Fruit fly (Drosophila melanogaster) whole organism, embryonic: ENCODE measurements around the gene Sik2.

Source experiments
- Bdp1 ChIP-seq: fragments of 200-800 bp; sonication (Bioruptor generic); optimal IDR thresholded peaks from 3 replicates; lab custom pipeline; 2016; ENCODE audit warnings: missing biosample characterization, missing genetic modification characterization
- CG10209 ChIP-seq: fragments of 200-800 bp; sonication (Bioruptor generic); optimal IDR thresholded peaks from 3 replicates; lab custom pipeline; 2017; ENCODE audit warnings: missing biosample characterization, mild to moderate bottlenecking, missing genetic modification characterization, missing genetic modification reagents
- CG11695 ChIP-seq: fragments of 200-800 bp; sonication (Bioruptor generic); IDR thresholded peaks from 3 replicates; pipeline ENCODE4 v1.3.6; 2022; ENCODE audit warnings: missing biosample characterization, missing genetic modification characterization
- CG12104 ChIP-seq: fragments of 200-800 bp; sonication (Bioruptor generic); optimal IDR thresholded peaks from 3 replicates; lab custom pipeline; 2016; ENCODE audit warnings: missing biosample characterization, missing genetic modification characterization
- CG14667 ChIP-seq: fragments of 200-800 bp; sonication (Bioruptor generic); IDR thresholded peaks from 2 replicates; pipeline ENCODE4 v1.3.6; 2022; ENCODE audit warnings: missing biosample characterization, missing genetic modification characterization
- CG14710 ChIP-seq: fragments of 200-800 bp; sonication (Bioruptor generic); optimal IDR thresholded peaks from 3 replicates; lab custom pipeline; 2019; ENCODE audit warnings: missing biosample characterization, mild to moderate bottlenecking, missing genetic modification characterization, moderate library complexity
- CG1832 ChIP-seq: fragments of 200-800 bp; sonication (Bioruptor generic); optimal IDR thresholded peaks from 2 replicates; lab custom pipeline; 2017; ENCODE audit warnings: missing biosample characterization, mild to moderate bottlenecking, missing genetic modification characterization, inconsistent platforms
- CG18599 ChIP-seq: fragments of 200-800 bp; sonication (Bioruptor generic); optimal IDR thresholded peaks from 3 replicates; lab custom pipeline; 2017; ENCODE audit warnings: missing biosample characterization, missing genetic modification characterization, mild to moderate bottlenecking, moderate library complexity, missing genetic modification reagents
- CG2120 ChIP-seq: fragments of 200-800 bp; sonication (Bioruptor generic); optimal IDR thresholded peaks from 3 replicates; lab custom pipeline; 2016; ENCODE audit warnings: missing biosample characterization, missing genetic modification characterization
- CG2202 ChIP-seq: fragments of 200-800 bp; sonication (Bioruptor generic); optimal IDR thresholded peaks from 2 replicates; lab custom pipeline; 2018; ENCODE audit warnings: missing biosample characterization, mild to moderate bottlenecking, missing genetic modification characterization
- CG30403 ChIP-seq: fragments of 200-800 bp; sonication (Bioruptor generic); optimal IDR thresholded peaks from 3 replicates; lab custom pipeline; 2016; ENCODE audit warnings: missing biosample characterization, missing genetic modification characterization
- CG31365 ChIP-seq: fragments of 200-800 bp; sonication (Bioruptor generic); optimal IDR thresholded peaks from 2 replicates; lab custom pipeline; 2018; ENCODE audit warnings: missing biosample characterization, mild to moderate bottlenecking, missing genetic modification characterization
- CG3995 ChIP-seq: fragments of 200-800 bp; sonication (Bioruptor generic); optimal IDR thresholded peaks from 3 replicates; lab custom pipeline; 2016; ENCODE audit warnings: missing biosample characterization, missing genetic modification characterization
- CG4424 ChIP-seq: fragments of 200-800 bp; sonication (Bioruptor generic); optimal IDR thresholded peaks from 3 replicates; lab custom pipeline; 2016; ENCODE audit warnings: missing biosample characterization, missing genetic modification characterization
- CG4820 ChIP-seq: fragments of 200-800 bp; sonication (Bioruptor generic); optimal IDR thresholded peaks from 3 replicates; lab custom pipeline; 2016; ENCODE audit warnings: missing biosample characterization, missing genetic modification characterization
- CG6689 ChIP-seq: fragments of 200-800 bp; sonication (Bioruptor generic); IDR thresholded peaks from 2 replicates; pipeline ENCODE4 v1.3.6; 2022; ENCODE audit warnings: missing biosample characterization, missing genetic modification characterization
- CG7839 ChIP-seq: fragments of 200-800 bp; sonication (Bioruptor generic); optimal IDR thresholded peaks from 3 replicates; lab custom pipeline; 2018; ENCODE audit warnings: missing biosample characterization, mild to moderate bottlenecking, missing genetic modification characterization, moderate library complexity
- CG8281 ChIP-seq: fragments of 200-800 bp; sonication (Bioruptor generic); optimal IDR thresholded peaks from 2 replicates; lab custom pipeline; 2018; ENCODE audit warnings: missing biosample characterization, mild to moderate bottlenecking, missing genetic modification characterization, moderate library complexity
- CG8944 ChIP-seq: fragments of 200-800 bp; sonication (Bioruptor generic); optimal IDR thresholded peaks from 3 replicates; lab custom pipeline; 2016; ENCODE audit warnings: missing biosample characterization, missing genetic modification characterization
- CG9817 ChIP-seq: fragments of 200-800 bp; sonication (Bioruptor generic); optimal IDR thresholded peaks from 2 replicates; lab custom pipeline; 2018; ENCODE audit warnings: missing biosample characterization, mild to moderate bottlenecking, missing genetic modification characterization, moderate library complexity
- Camta ChIP-seq: fragments of 200-800 bp; sonication (Bioruptor generic); optimal IDR thresholded peaks from 2 replicates; lab custom pipeline; 2016; ENCODE audit warnings: missing biosample characterization, missing genetic modification characterization
- Dek ChIP-seq: fragments of 200-800 bp; sonication (Bioruptor generic); optimal IDR thresholded peaks from 3 replicates; lab custom pipeline; 2019; ENCODE audit warnings: missing biosample characterization, mild to moderate bottlenecking, missing genetic modification characterization, moderate library complexity
- Fer3 ChIP-seq: fragments of 200-800 bp; sonication (Bioruptor generic); optimal IDR thresholded peaks from 2 replicates; lab custom pipeline; 2018; ENCODE audit warnings: missing biosample characterization, mild to moderate bottlenecking, missing genetic modification characterization, moderate library complexity
- Kr ChIP-seq: fragments of 200-800 bp; sonication (Bioruptor generic); optimal IDR thresholded peaks from 2 replicates; lab custom pipeline; 2017; ENCODE audit warnings: missing biosample characterization, mild to moderate bottlenecking, missing genetic modification characterization
- MBD-R2 ChIP-seq: fragments of 200-800 bp; sonication (Bioruptor generic); IDR thresholded peaks from 2 replicates; pipeline ENCODE4 v1.3.6; 2022; ENCODE audit warnings: missing biosample characterization, missing genetic modification characterization
- MTF-1 ChIP-seq: fragments of 200-800 bp; sonication (Bioruptor generic); optimal IDR thresholded peaks from 2 replicates; lab custom pipeline; 2018; ENCODE audit warnings: missing biosample characterization, mild to moderate bottlenecking, missing genetic modification characterization, borderline replicate concordance
- NK7.1 ChIP-seq: fragments of 200-800 bp; sonication (Bioruptor generic); optimal IDR thresholded peaks from 3 replicates; lab custom pipeline; 2016; ENCODE audit warnings: missing biosample characterization, missing genetic modification characterization
- Oli ChIP-seq: fragments of 200-800 bp; sonication (Bioruptor generic); optimal IDR thresholded peaks from 2 replicates; lab custom pipeline; 2018; ENCODE audit warnings: missing biosample characterization, mild to moderate bottlenecking, missing genetic modification characterization, moderate library complexity
- Ravus ChIP-seq: fragments of 200-800 bp; sonication (Bioruptor generic); IDR thresholded peaks from 2 replicates; pipeline ENCODE4 v1.3.6; 2022; ENCODE audit warnings: missing biosample characterization, missing genetic modification characterization
- Tbp ChIP-seq: fragments of >200 bp; optimal IDR thresholded peaks from 2 replicates; lab custom pipeline; 2018; ENCODE audit warnings: missing biosample characterization, missing genetic modification characterization
- YL-1 ChIP-seq: fragments of 200-800 bp; sonication (Bioruptor generic); optimal IDR thresholded peaks from 3 replicates; lab custom pipeline; 2017; ENCODE audit warnings: missing biosample characterization, mild to moderate bottlenecking, missing genetic modification characterization
- bab2 ChIP-seq: fragments of 200-800 bp; sonication (Bioruptor generic); optimal IDR thresholded peaks from 2 replicates; lab custom pipeline; 2016; ENCODE audit warnings: missing biosample characterization, missing genetic modification characterization
- chif ChIP-seq, 2 experiments: fragments of 200-800 bp; sonication (Bioruptor generic); optimal IDR thresholded peaks; 3 replicates each; lab custom pipeline; 2016; ENCODE audit warnings: missing biosample characterization in 2 of 2, missing genetic modification characterization in 2 of 2
- crp ChIP-seq, 2 experiments: fragments of 200-800 bp; sonication (Bioruptor generic); optimal IDR thresholded peaks; 2 replicates in 1 of 2; 3 replicates in 1 of 2; lab custom pipeline; 2017; ENCODE audit warnings: missing biosample characterization in 2 of 2, missing genetic modification characterization in 2 of 2, mild to moderate bottlenecking in 1 of 2, moderate library complexity in 1 of 2
- dysf ChIP-seq: fragments of 200-800 bp; sonication (Bioruptor generic); IDR thresholded peaks from 3 replicates; pipeline ENCODE4 v1.3.6; 2022; ENCODE audit warnings: missing biosample characterization, missing genetic modification characterization
- fru ChIP-seq: fragments of >200 bp; optimal IDR thresholded peaks from 2 replicates; lab custom pipeline; 2017
- fu2 ChIP-seq: fragments of 200-800 bp; sonication (Bioruptor generic); optimal IDR thresholded peaks from 2 replicates; lab custom pipeline; 2016; ENCODE audit warnings: missing biosample characterization, missing genetic modification characterization
- gsb-n ChIP-seq: fragments of 200-800 bp; sonication (Bioruptor generic); optimal IDR thresholded peaks from 3 replicates; lab custom pipeline; 2018; ENCODE audit warnings: missing biosample characterization, mild to moderate bottlenecking, missing genetic modification characterization
- hb ChIP-seq: fragments of 200-800 bp; sonication (Bioruptor generic); IDR thresholded peaks from 3 replicates; pipeline ENCODE4 v1.3.6; 2022; ENCODE audit warnings: missing biosample characterization, missing genetic modification characterization; ENCODE audit not compliant: partially characterized antibody
- insv ChIP-seq, 2 experiments: fragments of 200-800 bp; sonication (Bioruptor generic); optimal IDR thresholded peaks; 3 replicates each; lab custom pipeline; 2016 to 2018; ENCODE audit warnings: missing biosample characterization in 2 of 2, missing genetic modification characterization in 2 of 2
- jing ChIP-seq: fragments of 200-800 bp; sonication (Bioruptor generic); optimal IDR thresholded peaks from 2 replicates; lab custom pipeline; 2018; ENCODE audit warnings: missing biosample characterization, mild to moderate bottlenecking, missing genetic modification characterization
- lilli ChIP-seq: fragments of 200-800 bp; sonication (Bioruptor generic); optimal IDR thresholded peaks from 3 replicates; lab custom pipeline; 2016; ENCODE audit warnings: missing biosample characterization, missing genetic modification characterization
- pb ChIP-seq: fragments of 200-800 bp; sonication (Bioruptor generic); optimal IDR thresholded peaks from 3 replicates; lab custom pipeline; 2016; ENCODE audit warnings: missing biosample characterization, missing genetic modification characterization
- pfk ChIP-seq: fragments of 200-800 bp; sonication (Bioruptor generic); optimal IDR thresholded peaks from 2 replicates; lab custom pipeline; 2018; ENCODE audit warnings: missing biosample characterization, mild to moderate bottlenecking, missing genetic modification characterization, moderate library complexity
- ranshi ChIP-seq: fragments of 200-800 bp; sonication (Bioruptor generic); IDR thresholded peaks from 2 replicates; pipeline ENCODE4 v1.3.6; 2022; ENCODE audit warnings: missing biosample characterization, missing genetic modification characterization
- slou ChIP-seq: fragments of 200-800 bp; sonication (Bioruptor generic); optimal IDR thresholded peaks from 3 replicates; lab custom pipeline; 2016; ENCODE audit warnings: missing biosample characterization, missing genetic modification characterization
- tap ChIP-seq: fragments of 200-800 bp; optimal IDR thresholded peaks from 3 replicates; lab custom pipeline; 2019; ENCODE audit warnings: missing biosample characterization, mild to moderate bottlenecking, missing genetic modification characterization, moderate library complexity
- tgo ChIP-seq: fragments of 200-800 bp; sonication (Bioruptor generic); IDR thresholded peaks from 3 replicates; pipeline ENCODE4 v1.3.6; 2022; ENCODE audit warnings: missing biosample characterization, missing genetic modification characterization
- trem ChIP-seq: fragments of 200-800 bp; optimal IDR thresholded peaks from 3 replicates; lab custom pipeline; 2019; ENCODE audit warnings: missing biosample characterization, mild to moderate bottlenecking, missing genetic modification characterization, moderate library complexity
- tx ChIP-seq: fragments of 200-800 bp; sonication (Bioruptor generic); optimal IDR thresholded peaks from 2 replicates; lab custom pipeline; 2016; ENCODE audit warnings: missing biosample characterization, missing genetic modification characterization
- zfh2 ChIP-seq: fragments of 200-800 bp; sonication (Bioruptor generic); optimal IDR thresholded peaks from 2 replicates; lab custom pipeline; 2016; ENCODE audit warnings: missing biosample characterization, missing genetic modification characterization

The Sik2 gene

DNA sequence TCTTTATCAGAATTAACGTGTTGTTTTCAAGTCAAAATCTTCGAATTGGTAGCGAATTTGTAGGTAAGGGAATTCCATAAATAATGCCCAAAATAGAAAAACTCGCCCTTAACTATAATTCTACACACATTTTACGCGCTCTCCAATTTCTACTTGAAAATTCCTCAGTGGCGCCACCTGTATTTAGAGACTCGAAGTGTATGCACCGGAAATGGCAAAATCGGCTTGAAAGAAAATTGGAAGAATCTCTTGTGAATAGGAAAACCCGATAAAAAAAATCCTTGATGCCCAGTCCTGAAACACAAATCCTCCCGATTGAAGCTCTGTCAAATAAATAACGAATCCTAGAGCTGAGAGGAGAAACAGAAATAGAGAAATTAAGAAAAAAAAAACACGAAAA is 55.9 kb downstream of the Sik2 start (continued):
- TF ChIP-seq MBD-R2 (GFP tag; lab: Robert Waterston, UW) = peak; percentile 20; the same call in 1 of the 2 replicates
- TF ChIP-seq CG4820 = peak; percentile 31
- peak; percentile 20 for TF ChIP-seq CG3995 (GFP tag; lab: Kevin White, UChicago)
- TF ChIP-seq MTF-1 (GFP tag; lab: Kevin White, UChicago) = peak; percentile 92
- TF ChIP-seq CG2202 (tag; lab: Kevin White, UChicago) = peak; percentile 50
- TF ChIP-seq Bdp1 (GFP tag; lab: Kevin White, UChicago) = peak; percentile 34
- TF ChIP-seq NK7.1 (GFP tag; lab: Kevin White, UChicago) = peak; percentile 44
- TF ChIP-seq CG14710 (tag; lab: Kevin White, UChicago) = peak; percentile 80
- TF ChIP-seq hb (GFP tag; lab: Robert Waterston, UW) = no peak
- TF ChIP-seq dysf (GFP tag; lab: Robert Waterston, UW) = peak; percentile 46; the same call in 1 of the 3 replicates
- TF ChIP-seq fru (lab: Kevin White, UChicago) = no peak
- peak; percentile 35 for TF ChIP-seq tap
- TF ChIP-seq CG2120 (GFP tag; lab: Kevin White, UChicago) = no peak
- TF ChIP-seq CG8944 (GFP tag; lab: Kevin White, UChicago) = peak; percentile 12
- 0 out of 2 replicates have a peak, but pooled peaks have one; percentile 20 for TF ChIP-seq CG14667
- TF ChIP-seq Kr (GFP tag; lab: Kevin White, UChicago) = no peak
- no peak for TF ChIP-seq Tbp (GFP tag; lab: Kevin White, UChicago)
- no peak for TF ChIP-seq CG1832
- no peak for TF ChIP-seq zfh2
- TF ChIP-seq Ravus (GFP tag; lab: Robert Waterston, UW) = no peak
- TF ChIP-seq CG9817 = peak; percentile 61
- TF ChIP-seq CG7839 = peak; percentile 67
- peak; percentile 28 for TF ChIP-seq CG8281 (tag; lab: Kevin White, UChicago)
- peak; percentile 30 for TF ChIP-seq CG12104 (GFP tag; lab: Kevin White, UChicago)
- peak; percentile 53 for TF ChIP-seq trem (tag; lab: Kevin White, UChicago)
- peak; percentile 53 for TF ChIP-seq pfk (GFP tag; lab: Kevin White, UChicago)
- peak; percentile 32 for TF ChIP-seq CG18599 (GFP tag; lab: Kevin White, UChicago)
- TF ChIP-seq slou (GFP tag; lab: Kevin White, UChicago) = peak; percentile 23
- no peak for TF ChIP-seq tx (GFP tag; lab: Kevin White, UChicago)
- peak; percentile 24 for TF ChIP-seq lilli (GFP tag; lab: Kevin White, UChicago)
- peak; percentile 67 for TF ChIP-seq Fer3 (tag; lab: Kevin White, UChicago)
- TF ChIP-seq YL-1 (GFP tag; lab: Kevin White, UChicago) = peak; percentile 57
- peak; percentile 12; the same call in 1 of the 2 replicates for TF ChIP-seq CG6689 (GFP tag; lab: Robert Waterston, UW)
- TF ChIP-seq CG11695 = peak; percentile 60
- TF ChIP-seq crp (GFP tag; optimal IDR thresholded peaks at IDR 0.05; lab: Kevin White, UChicago) = peak in 1 of 2 experiments; percentile 16
- peak; percentile 14 to 64 for TF ChIP-seq chif (GFP tag; optimal IDR thresholded peaks at IDR 0.05; lab: Kevin White, UChicago)
- peak; percentile 57 for TF ChIP-seq gsb-n
- TF ChIP-seq Camta (GFP tag; lab: Kevin White, UChicago) = peak; percentile 78
- peak; percentile 73 for TF ChIP-seq CG4424 (GFP tag; lab: Kevin White, UChicago)
- TF ChIP-seq CG10209 = peak; percentile 54
- TF ChIP-seq pb (GFP tag; lab: Kevin White, UChicago) = peak; percentile 83
- 0 out of 2 replicates have a peak, but pooled peaks have one; percentile 13 for TF ChIP-seq ranshi (GFP tag; lab: Robert Waterston, UW)
- TF ChIP-seq Dek (tag; lab: Kevin White, UChicago) = peak; percentile 6
- TF ChIP-seq bab2 (GFP tag; lab: Kevin White, UChicago) = peak; percentile 30
- TF ChIP-seq jing = peak; percentile 18
- peak in 1 of 2 experiments; percentile 43 for TF ChIP-seq insv (GFP tag; optimal IDR thresholded peaks at IDR 0.05; lab: Kevin White, UChicago)
- TF ChIP-seq fu2 (GFP tag; lab: Kevin White, UChicago) = peak; percentile 20
- TF ChIP-seq CG30403 (GFP tag; lab: Kevin White, UChicago) = peak; percentile 60
- peak; percentile 55 for TF ChIP-seq CG31365 (tag; lab: Kevin White, UChicago)
- TF ChIP-seq Oli (tag; lab: Kevin White, UChicago) = peak; percentile 46
- peak; percentile 54; the same call in 2 of the 3 replicates for TF ChIP-seq tgo
